Fruit fly (Drosophila melanogaster) Kc167 (cell line): Measurements from ENCODE around the gene Vha100-1.

Experiments used
- Myc ChIP-seq: fragments of >200 bp; optimal IDR thresholded peaks from 2 replicates; lab custom pipeline; 2017; ENCODE audit warnings: missing external identifiers
- h ChIP-seq: fragments of >200 bp; optimal IDR thresholded peaks from 3 replicates; lab custom pipeline; 2018; ENCODE audit warnings: missing external identifiers
- psq ChIP-seq: fragments of >200 bp; optimal IDR thresholded peaks from 2 replicates; lab custom pipeline; 2017; ENCODE audit warnings: missing external identifiers

DNA sequence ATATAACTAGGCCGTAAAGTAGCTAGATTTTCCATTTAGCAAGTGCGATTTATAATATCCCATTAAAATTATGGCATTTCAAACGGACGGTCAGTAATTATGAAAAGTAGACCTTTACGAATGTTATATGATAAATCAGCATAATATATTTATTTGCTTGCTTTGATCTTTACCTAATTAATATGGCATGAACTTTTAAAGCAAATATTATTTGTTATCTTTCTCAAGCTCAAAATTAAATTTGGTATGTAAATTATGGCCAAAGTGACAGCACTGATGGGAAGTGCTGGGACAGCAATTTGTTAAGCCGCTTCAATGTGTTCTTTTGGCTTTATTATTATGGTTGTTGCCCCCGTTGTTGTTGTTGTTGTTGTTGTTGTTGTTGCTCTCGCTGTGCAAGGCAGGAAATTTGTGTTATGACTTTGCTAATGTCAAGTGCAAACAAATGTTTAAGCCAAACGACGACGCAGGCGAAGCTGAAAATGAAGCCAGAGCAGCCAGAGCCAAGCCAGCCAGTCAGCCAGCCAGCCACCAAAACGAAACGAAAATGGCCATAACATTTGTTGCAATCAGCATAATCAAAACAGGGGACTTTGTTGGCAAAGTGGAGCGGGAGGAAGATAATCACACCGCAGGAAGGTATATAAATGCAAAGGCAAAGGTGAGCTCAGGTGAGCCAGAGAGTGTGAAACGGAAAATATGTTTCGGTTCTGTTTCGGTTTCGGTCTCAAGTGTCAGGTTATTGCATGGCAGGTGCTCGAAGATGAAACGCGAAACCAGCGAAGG, 48.3 kb upstream of the Vha100-1 start:
- TF ChIP-seq psq (lab: Kevin White, UChicago) = no peak
- no peak for TF ChIP-seq h (lab: Kevin White, UChicago)
- TF ChIP-seq Myc (lab: Kevin White, UChicago) = no peak
